Fruit fly (Drosophila melanogaster) whole organism, embryonic: ENCODE data around the gene Srr.

Experiments used
- Awh ChIP-seq: fragments of 200-800 bp; sonication (Bioruptor generic); IDR thresholded peaks from 2 replicates; pipeline ENCODE4, ENCODE4 v1.3.6; 2022; ENCODE audit warnings: missing biosample characterization, missing genetic modification characterization
- CG10209 ChIP-seq: fragments of 200-800 bp; sonication (Bioruptor generic); optimal IDR thresholded peaks from 3 replicates; lab custom pipeline; 2017; ENCODE audit warnings: missing biosample characterization, mild to moderate bottlenecking, missing genetic modification characterization, missing genetic modification reagents
- CG10654 ChIP-seq: fragments of 200-800 bp; sonication (Bioruptor generic); optimal IDR thresholded peaks from 2 replicates; lab custom pipeline; 2016; ENCODE audit warnings: missing biosample characterization, missing genetic modification characterization
- CG12155 ChIP-seq: fragments of 200-800 bp; sonication (Bioruptor generic); optimal IDR thresholded peaks from 3 replicates; lab custom pipeline; 2016; ENCODE audit warnings: missing biosample characterization, missing genetic modification characterization
- CG12391 ChIP-seq: fragments of 200-800 bp; sonication (Bioruptor generic); optimal IDR thresholded peaks from 3 replicates; lab custom pipeline; 2018; ENCODE audit warnings: missing biosample characterization, mild to moderate bottlenecking, missing genetic modification characterization, moderate library complexity
- CG15073 ChIP-seq: fragments of 200-800 bp; sonication (Bioruptor generic); optimal IDR thresholded peaks from 2 replicates; lab custom pipeline; 2016; ENCODE audit warnings: missing biosample characterization, missing genetic modification characterization
- CG15269 ChIP-seq: fragments of 200-800 bp; sonication (Bioruptor generic); optimal IDR thresholded peaks from 2 replicates; lab custom pipeline; 2018; ENCODE audit warnings: missing biosample characterization, mild to moderate bottlenecking, missing genetic modification characterization, moderate library complexity
- CG1602 ChIP-seq: fragments of 200-800 bp; sonication (Bioruptor generic); optimal IDR thresholded peaks from 3 replicates; lab custom pipeline; 2016; ENCODE audit warnings: missing biosample characterization, missing genetic modification characterization
- CG18764 ChIP-seq: fragments of 200-800 bp; sonication (Bioruptor generic); optimal IDR thresholded peaks from 3 replicates; lab custom pipeline; 2016; ENCODE audit warnings: missing biosample characterization, missing genetic modification characterization
- CG2129 ChIP-seq: fragments of 200-800 bp; sonication (Bioruptor generic); IDR thresholded peaks from 2 replicates; pipeline ENCODE4 v1.3.6; 2022; ENCODE audit warnings: missing biosample characterization, missing genetic modification characterization; ENCODE audit not compliant: partially characterized antibody
- CG2678 ChIP-seq: fragments of 200-800 bp; sonication (Bioruptor generic); optimal IDR thresholded peaks from 3 replicates; lab custom pipeline; 2019; ENCODE audit warnings: missing biosample characterization, mild to moderate bottlenecking, missing genetic modification characterization, moderate library complexity
- CG2889 ChIP-seq: fragments of 200-800 bp; sonication (Bioruptor generic); IDR thresholded peaks from 3 replicates; pipeline ENCODE4 v1.3.6; 2022; ENCODE audit warnings: missing biosample characterization, missing genetic modification characterization
- CG30020 ChIP-seq: fragments of 200-800 bp; optimal IDR thresholded peaks from 2 replicates; lab custom pipeline; 2019; ENCODE audit warnings: missing biosample characterization, mild to moderate bottlenecking, missing genetic modification characterization, moderate library complexity
- CG3065 ChIP-seq: fragments of 200-800 bp; sonication (Bioruptor generic); optimal IDR thresholded peaks from 2 replicates; lab custom pipeline; 2016; ENCODE audit warnings: missing biosample characterization, missing genetic modification characterization
- CG31388 ChIP-seq: fragments of 200-800 bp; sonication (Bioruptor generic); optimal IDR thresholded peaks from 2 replicates; lab custom pipeline; 2016; ENCODE audit warnings: missing biosample characterization, missing genetic modification characterization
- CG3995 ChIP-seq: fragments of 200-800 bp; sonication (Bioruptor generic); optimal IDR thresholded peaks from 3 replicates; lab custom pipeline; 2016; ENCODE audit warnings: missing biosample characterization, missing genetic modification characterization
- CG4617 ChIP-seq: fragments of 200-800 bp; sonication (Bioruptor generic); optimal IDR thresholded peaks from 3 replicates; lab custom pipeline; 2016; ENCODE audit warnings: missing biosample characterization, missing genetic modification characterization, borderline replicate concordance
- CG6654 ChIP-seq: fragments of 200-800 bp; sonication (Bioruptor generic); optimal IDR thresholded peaks from 2 replicates; lab custom pipeline; 2017; ENCODE audit warnings: missing biosample characterization, mild to moderate bottlenecking, missing genetic modification characterization
- CG8290 ChIP-seq, 3 experiments: fragments of 200-800 bp; sonication (Bioruptor generic); optimal IDR thresholded peaks; 2 replicates each; lab custom pipeline; 2016 to 2019; ENCODE audit warnings: missing biosample characterization in 3 of 3, missing genetic modification characterization in 3 of 3, mild to moderate bottlenecking in 2 of 3, moderate library complexity in 1 of 3
- CG9437 ChIP-seq: fragments of 200-800 bp; sonication (Bioruptor generic); optimal IDR thresholded peaks from 2 replicates; lab custom pipeline; 2018; ENCODE audit warnings: missing biosample characterization, mild to moderate bottlenecking, missing genetic modification characterization
- CG9609 ChIP-seq: fragments of 200-800 bp; sonication (Bioruptor generic); optimal IDR thresholded peaks from 3 replicates; lab custom pipeline; 2016; ENCODE audit warnings: missing biosample characterization, missing genetic modification characterization
- CG9797 ChIP-seq: fragments of 200-800 bp; sonication (Bioruptor generic); optimal IDR thresholded peaks from 3 replicates; lab custom pipeline; 2018; ENCODE audit warnings: missing biosample characterization, mild to moderate bottlenecking, missing genetic modification characterization
- CG9876 ChIP-seq: fragments of 200-800 bp; sonication (Bioruptor generic); optimal IDR thresholded peaks from 2 replicates; lab custom pipeline; 2016; ENCODE audit warnings: missing biosample characterization, missing genetic modification characterization
- CkIIα-i1 ChIP-seq: fragments of 200-800 bp; sonication (Bioruptor generic); IDR thresholded peaks from 2 replicates; pipeline ENCODE4 v1.3.6; 2022; ENCODE audit warnings: missing biosample characterization, missing genetic modification characterization
- CrebB ChIP-seq: fragments of 200-800 bp; sonication (Bioruptor generic); optimal IDR thresholded peaks from 3 replicates; lab custom pipeline; 2018; ENCODE audit warnings: missing biosample characterization, mild to moderate bottlenecking, missing genetic modification characterization
- Dek ChIP-seq: fragments of 200-800 bp; sonication (Bioruptor generic); optimal IDR thresholded peaks from 3 replicates; lab custom pipeline; 2019; ENCODE audit warnings: missing biosample characterization, mild to moderate bottlenecking, missing genetic modification characterization, moderate library complexity
- Dip2 ChIP-seq: fragments of 200-800 bp; sonication (Bioruptor generic); IDR thresholded peaks from 2 replicates; pipeline ENCODE4 v1.3.6; 2022; ENCODE audit warnings: missing biosample characterization, missing genetic modification characterization
- ERR ChIP-seq: fragments of 200-800 bp; sonication (Bioruptor generic); optimal IDR thresholded peaks from 2 replicates; lab custom pipeline; 2016; ENCODE audit warnings: missing biosample characterization, missing genetic modification characterization
- Ets65A ChIP-seq: fragments of 200-800 bp; sonication (Bioruptor generic); peaks from one replicate; lab custom pipeline; 2016; ENCODE audit warnings: missing biosample characterization, missing genetic modification characterization
- Gug ChIP-seq: fragments of 200-800 bp; sonication (Bioruptor generic); IDR thresholded peaks from 4 replicates; pipeline ENCODE4 v1.3.6; 2022; ENCODE audit warnings: missing biosample characterization, missing genetic modification characterization
- H2.0 ChIP-seq: fragments of 200-800 bp; sonication (Bioruptor generic); IDR thresholded peaks from 2 replicates; pipeline ENCODE4 v1.3.6; 2022; ENCODE audit warnings: missing biosample characterization, missing genetic modification characterization
- Hr3 ChIP-seq: fragments of 200-800 bp; sonication (Bioruptor generic); optimal IDR thresholded peaks from 3 replicates; lab custom pipeline; 2016; ENCODE audit warnings: missing biosample characterization, missing genetic modification characterization
- Hsf ChIP-seq: fragments of 200-800 bp; sonication (Bioruptor generic); optimal IDR thresholded peaks from 3 replicates; lab custom pipeline; 2016; ENCODE audit warnings: missing biosample characterization, missing genetic modification characterization
- Lim3 ChIP-seq: fragments of 200-800 bp; sonication (Bioruptor generic); IDR thresholded peaks from 2 replicates; pipeline ENCODE4 v1.3.6; 2022; ENCODE audit warnings: missing biosample characterization, missing genetic modification characterization
- NC2β ChIP-seq: fragments of 200-800 bp; sonication (Bioruptor generic); optimal IDR thresholded peaks from 2 replicates; lab custom pipeline; 2016; ENCODE audit warnings: missing biosample characterization, missing genetic modification characterization
- Vsx1 ChIP-seq: fragments of 200-800 bp; sonication (Bioruptor generic); optimal IDR thresholded peaks from 2 replicates; lab custom pipeline; 2017; ENCODE audit warnings: missing biosample characterization, mild to moderate bottlenecking, missing genetic modification characterization, missing genetic modification reagents
- Xrp1 ChIP-seq: fragments of 200-800 bp; sonication (Bioruptor generic); IDR thresholded peaks from 2 replicates; pipeline ENCODE4 v1.3.6; 2022; ENCODE audit warnings: missing biosample characterization, missing genetic modification characterization
- bab2 ChIP-seq: fragments of 200-800 bp; sonication (Bioruptor generic); optimal IDR thresholded peaks from 2 replicates; lab custom pipeline; 2016; ENCODE audit warnings: missing biosample characterization, missing genetic modification characterization
- bbx ChIP-seq: fragments of 200-800 bp; sonication (Bioruptor generic); IDR thresholded peaks from 2 replicates; pipeline ENCODE4 v1.3.6; 2022; ENCODE audit warnings: missing biosample characterization, missing genetic modification characterization; ENCODE audit not compliant: partially characterized antibody
- bcd ChIP-seq: fragments of 200-800 bp; sonication (Bioruptor generic); optimal IDR thresholded peaks from 2 replicates; lab custom pipeline; 2017; ENCODE audit warnings: missing biosample characterization, mild to moderate bottlenecking, missing genetic modification characterization
- cad ChIP-seq: fragments of >200 bp; optimal IDR thresholded peaks from 2 replicates; lab custom pipeline; 2017; ENCODE audit warnings: missing biosample characterization, missing genetic modification characterization
- crp ChIP-seq, 2 experiments: fragments of 200-800 bp; sonication (Bioruptor generic); optimal IDR thresholded peaks; 2 replicates in 1 of 2; 3 replicates in 1 of 2; lab custom pipeline; 2017; ENCODE audit warnings: missing biosample characterization in 2 of 2, missing genetic modification characterization in 2 of 2, mild to moderate bottlenecking in 1 of 2, moderate library complexity in 1 of 2
- eve ChIP-seq, 2 experiments: fragments of >200 bp; optimal IDR thresholded peaks; 2 replicates each; lab custom pipeline; 2017; ENCODE audit warnings: missing biosample characterization in 2 of 2, missing genetic modification characterization in 2 of 2
- gem ChIP-seq: fragments of 200-800 bp; sonication (Bioruptor generic); optimal IDR thresholded peaks from 2 replicates; lab custom pipeline; 2019; ENCODE audit warnings: missing biosample characterization, mild to moderate bottlenecking, missing genetic modification characterization, moderate library complexity
- h ChIP-seq: fragments of >200 bp; optimal IDR thresholded peaks from 2 replicates; lab custom pipeline; 2017
- nerfin-1 ChIP-seq: fragments of 200-800 bp; sonication (Bioruptor generic); optimal IDR thresholded peaks from 3 replicates; lab custom pipeline; 2019; ENCODE audit warnings: missing biosample characterization, mild to moderate bottlenecking, missing genetic modification characterization, moderate library complexity
- pb ChIP-seq: fragments of 200-800 bp; sonication (Bioruptor generic); optimal IDR thresholded peaks from 3 replicates; lab custom pipeline; 2016; ENCODE audit warnings: missing biosample characterization, missing genetic modification characterization
- pfk ChIP-seq: fragments of 200-800 bp; sonication (Bioruptor generic); optimal IDR thresholded peaks from 2 replicates; lab custom pipeline; 2018; ENCODE audit warnings: missing biosample characterization, mild to moderate bottlenecking, missing genetic modification characterization, moderate library complexity
- psq ChIP-seq: fragments of 200-800 bp; sonication (Bioruptor generic); optimal IDR thresholded peaks from 2 replicates; lab custom pipeline; 2017; ENCODE audit warnings: missing biosample characterization, missing genetic modification characterization
- ranshi ChIP-seq: fragments of 200-800 bp; sonication (Bioruptor generic); IDR thresholded peaks from 2 replicates; pipeline ENCODE4 v1.3.6; 2022; ENCODE audit warnings: missing biosample characterization, missing genetic modification characterization
- sens ChIP-seq: fragments of 200-800 bp; sonication (Bioruptor generic); peaks from one replicate; lab custom pipeline; 2016; ENCODE audit warnings: missing biosample characterization, missing genetic modification characterization
- sna ChIP-seq: fragments of 200-800 bp; sonication (Bioruptor generic); IDR thresholded peaks from 2 replicates; pipeline ENCODE4 v1.3.6; 2022; ENCODE audit warnings: missing biosample characterization, missing genetic modification characterization; ENCODE audit not compliant: partially characterized antibody

Gene Srr

DNA sequence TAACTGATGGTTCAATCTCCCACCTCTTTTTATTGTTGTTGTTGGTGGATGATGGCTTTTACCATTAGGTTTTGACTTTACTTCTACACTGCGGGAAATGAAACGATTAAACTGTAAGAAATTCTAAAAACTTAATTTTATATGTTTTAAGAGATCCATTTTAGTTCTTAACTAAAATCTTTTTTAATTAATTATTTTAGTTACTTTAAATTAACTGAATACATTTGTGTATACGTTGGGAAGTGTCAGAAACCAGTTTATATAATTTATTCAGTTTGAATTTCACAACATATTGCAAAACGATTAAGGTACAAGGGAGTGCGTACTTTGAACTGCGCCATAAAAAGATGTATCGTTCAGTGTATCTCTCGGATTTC lies 11.9 kb upstream of the Srr start (continued):
- TF ChIP-seq Gug (GFP tag; lab: Robert Waterston, UW) (peak; percentile 55; the same call in 1 of the 4 replicates), Xrp1 (GFP tag; lab: Robert Waterston, UW) (no peak), Lim3 (GFP tag; lab: Robert Waterston, UW) (no peak), Dek (peak; percentile 89), CG1602 (peak; percentile 79), CG2678 (tag; lab: Kevin White, UChicago) (peak; percentile 95), crp (GFP tag; optimal IDR thresholded peaks at IDR 0.05; lab: Kevin White, UChicago) (peak in 1 of 2 experiments; percentile 28), ranshi (no peak), CG12391 (tag; lab: Kevin White, UChicago) (peak; percentile 95), NC2β (GFP tag; lab: Kevin White, UChicago) (peak; percentile 16), pfk (GFP tag; lab: Kevin White, UChicago) (no peak), sna (GFP tag; lab: Robert Waterston, UW) (no peak), CG15269 (peak; percentile 92), CG9609 (peak; percentile 39), CG10654 (GFP tag; lab: Kevin White, UChicago) (peak; percentile 75), Vsx1 (GFP tag; lab: Kevin White, UChicago) (peak; percentile 81), CG30020 (tag; lab: Kevin White, UChicago) (peak; percentile 51), bcd (peak; percentile 85), CG8290 (GFP tag; optimal IDR thresholded peaks at IDR 0.05; lab: Kevin White, UChicago) (peak; percentile 64), CG8290 (tag; optimal IDR thresholded peaks at IDR 0.05; lab: Kevin White, UChicago) (peak in 1 of 2 experiments; percentile 51), h (lab: Kevin White, UChicago) (no peak), CG3065 (GFP tag; lab: Kevin White, UChicago) (peak; percentile 58), CG3995 (GFP tag; lab: Kevin White, UChicago) (peak; percentile 39), bbx (GFP tag; lab: Robert Waterston, UW) (no peak), CG4617 (peak; percentile 59), gem (peak; percentile 96), Hsf (GFP tag; lab: Kevin White, UChicago) (peak; percentile 75), CG6654 (GFP tag; lab: Kevin White, UChicago) (peak; percentile 63), Awh (GFP tag; lab: Robert Waterston, UW) (no peak), CrebB (tag; lab: Kevin White, UChicago) (no peak), Dip2 (GFP tag; lab: Robert Waterston, UW) (no peak), CkIIα-i1 (GFP tag; lab: Robert Waterston, UW) (no peak), CG2129 (no peak), Hr3 (GFP tag; lab: Kevin White, UChicago) (peak; percentile 84), eve (GFP tag; optimal IDR thresholded peaks at IDR 0.05; lab: Kevin White, UChicago) (peak in 1 of 2 experiments; percentile 91), nerfin-1 (tag; lab: Kevin White, UChicago) (peak; percentile 55), sens (GFP tag; lab: Kevin White, UChicago) (peak; percentile 97), CG9876 (GFP tag; lab: Kevin White, UChicago) (no peak), CG10209 (GFP tag; lab: Kevin White, UChicago) (peak; percentile 86), pb (peak; percentile 13), CG9797 (GFP tag; lab: Kevin White, UChicago) (no peak), psq (GFP tag; lab: Kevin White, UChicago) (peak; percentile 59), CG18764 (peak; percentile 81), Ets65A (GFP tag; lab: Kevin White, UChicago) (peak; percentile 91), CG2889 (no peak), ERR (GFP tag; lab: Kevin White, UChicago) (no peak), CG9437 (peak; percentile 87), bab2 (GFP tag; lab: Kevin White, UChicago) (peak; percentile 42), CG15073 (GFP tag; lab: Kevin White, UChicago) (peak; percentile 10), CG12155 (GFP tag; lab: Kevin White, UChicago) (peak; percentile 78), cad (GFP tag; lab: Kevin White, UChicago) (no peak), CG31388 (GFP tag; lab: Kevin White, UChicago) (peak; percentile 44), H2.0 (GFP tag; lab: Robert Waterston, UW) (no peak)
